Fruit fly (Drosophila melanogaster): Measurements from ENCODE around the gene CG45488.
"Not testable (repeated sequence)": the region's sequence is repeated elsewhere in the genome, so short reads cannot be mapped to it uniquely, and the experiment has no call there.

DNA sequence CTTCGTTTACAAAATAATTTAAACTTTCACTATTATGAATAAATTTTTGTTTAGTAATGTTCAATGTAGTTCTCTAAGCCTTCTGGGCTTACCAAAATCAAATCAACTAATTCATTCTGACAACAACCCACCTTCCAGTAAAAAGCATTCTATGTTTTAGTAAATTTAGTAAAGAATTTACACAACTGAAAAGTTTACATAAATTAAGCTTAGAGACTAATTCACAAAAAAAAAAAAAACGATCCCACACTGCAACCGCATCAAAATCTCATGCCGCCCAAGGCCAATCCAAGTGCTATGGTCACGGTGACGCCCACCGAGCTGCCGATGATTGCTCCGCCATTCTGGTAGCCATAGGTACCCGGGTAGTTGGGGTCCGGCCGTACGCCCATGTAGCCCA lies 28.5 kb upstream of the CG45488 start, which contains the start of gene CG45493:
- TF ChIP-seq CG16779 (tag; optimal IDR thresholded peaks at IDR 0.05); CG10669 (GFP tag; optimal IDR thresholded peaks at IDR 0.05); CG6808 (GFP tag; optimal IDR thresholded peaks at IDR 0.05); Sox102F (GFP tag; optimal IDR thresholded peaks at IDR 0.05); CG8319 (GFP tag; optimal IDR thresholded peaks at IDR 0.05); CG11902 (GFP tag; optimal IDR thresholded peaks at IDR 0.05): not testable (repeated sequence)

Measured in whole organism, prepupa.